Worm (Caenorhabditis elegans) whole organism, L3 larva: ENCODE results near the gene bath-7.

Source experiments
- R02D3.7 ChIP-seq: fragments of 150-350 bp; optimal IDR thresholded peaks from 2 replicates; lab custom pipeline; 2014; ENCODE audit warnings: missing biosample characterization, missing genetic modification characterization
- ama-1 ChIP-seq: fragments of 150-350 bp; optimal IDR thresholded peaks from 2 replicates; lab custom pipeline; 2018
- ceh-16 ChIP-seq: sonication (generic microtip); optimal IDR thresholded peaks from 2 replicates; lab custom pipeline; 2017; ENCODE audit warnings: missing biosample characterization, missing genetic modification characterization
- ceh-28 ChIP-seq: fragments of 150-350 bp; optimal IDR thresholded peaks from 2 replicates; lab custom pipeline; 2014; ENCODE audit warnings: missing biosample characterization, missing genetic modification reagents, missing genetic modification characterization
- ceh-9 ChIP-seq: sonication (generic microtip); optimal IDR thresholded peaks from 2 replicates; lab custom pipeline; 2018; ENCODE audit warnings: missing biosample characterization, missing genetic modification characterization
- daf-12 ChIP-seq: fragments of 150-350 bp; optimal IDR thresholded peaks from 2 replicates; lab custom pipeline; 2014; ENCODE audit warnings: missing biosample characterization, missing genetic modification reagents, missing genetic modification characterization
- egl-5 ChIP-seq: fragments of 150-350 bp; optimal IDR thresholded peaks from 2 replicates; lab custom pipeline; 2017; ENCODE audit warnings: missing biosample characterization, missing genetic modification reagents, missing genetic modification characterization, inconsistent platforms
- elt-1 ChIP-seq: fragments of 150-350 bp; optimal IDR thresholded peaks from 2 replicates; lab custom pipeline; 2014; ENCODE audit warnings: missing biosample characterization, missing genetic modification characterization
- elt-2 ChIP-seq: sonication (generic microtip); optimal IDR thresholded peaks from 2 replicates; lab custom pipeline; 2016; ENCODE audit warnings: missing genetic modification reagents, mild to moderate bottlenecking, missing genetic modification characterization, missing compliant biosample characterization
- elt-3 ChIP-seq, 3 experiments: fragments of 150-350 bp in 1 of 3; sonication (generic microtip) in 2 of 3; optimal IDR thresholded peaks; 2 replicates in 2 of 3; 4 replicates in 1 of 3; lab custom pipeline; 2014 to 2017; ENCODE audit warnings: missing biosample characterization in 3 of 3, missing genetic modification characterization in 3 of 3
- fkh-10 ChIP-seq: sonication (generic microtip); optimal IDR thresholded peaks from 2 replicates; lab custom pipeline; 2017; ENCODE audit warnings: missing biosample characterization, missing genetic modification reagents, missing genetic modification characterization
- fkh-2 ChIP-seq: fragments of 150-350 bp; optimal IDR thresholded peaks from 2 replicates; lab custom pipeline; 2014; ENCODE audit warnings: missing biosample characterization, missing genetic modification reagents, missing genetic modification characterization
- fos-1 ChIP-seq: fragments of 150-350 bp; optimal IDR thresholded peaks from 2 replicates; lab custom pipeline; 2014; ENCODE audit warnings: missing biosample characterization, missing genetic modification characterization
- hmg-11 ChIP-seq: sonication (generic microtip); optimal IDR thresholded peaks from 2 replicates; lab custom pipeline; 2016; ENCODE audit warnings: missing genetic modification characterization, missing compliant biosample characterization
- lin-15B ChIP-seq: fragments of 150-350 bp; optimal IDR thresholded peaks from 2 replicates; lab custom pipeline; 2014; ENCODE audit warnings: missing biosample characterization, missing genetic modification characterization
- mml-1 ChIP-seq: fragments of 150-350 bp; sonication (generic microtip); optimal IDR thresholded peaks from 3 replicates; lab custom pipeline; 2014; ENCODE audit warnings: missing biosample characterization, missing genetic modification characterization
- nfya-1 ChIP-seq: sonication (generic microtip); optimal IDR thresholded peaks from 2 replicates; lab custom pipeline; 2017; ENCODE audit warnings: missing genetic modification characterization, mild to moderate bottlenecking, missing compliant biosample characterization, antibody characterized with exemption, moderate library complexity; ENCODE audit not compliant: insufficient read depth
- nhr-11 ChIP-seq: fragments of 150-350 bp; optimal IDR thresholded peaks from 2 replicates; lab custom pipeline; 2014; ENCODE audit warnings: missing biosample characterization, missing genetic modification characterization
- nhr-12 ChIP-seq: fragments of 150-350 bp; optimal IDR thresholded peaks from 2 replicates; lab custom pipeline; 2014; ENCODE audit warnings: missing biosample characterization, missing genetic modification characterization
- nhr-23 ChIP-seq: fragments of 150-350 bp; optimal IDR thresholded peaks from 2 replicates; lab custom pipeline; 2014; ENCODE audit warnings: missing biosample characterization, missing genetic modification reagents, missing genetic modification characterization
- nhr-237 ChIP-seq: fragments of 150-350 bp; optimal IDR thresholded peaks from 2 replicates; lab custom pipeline; 2014; ENCODE audit warnings: missing biosample characterization, missing genetic modification characterization
- nhr-25 ChIP-seq: sonication (generic microtip); optimal IDR thresholded peaks from 2 replicates; lab custom pipeline; 2017; ENCODE audit warnings: missing biosample characterization, missing genetic modification characterization
- nhr-28 ChIP-seq: fragments of 150-350 bp; optimal IDR thresholded peaks from 2 replicates; lab custom pipeline; 2014; ENCODE audit warnings: missing biosample characterization, missing genetic modification characterization
- nhr-67 ChIP-seq: fragments of 150-350 bp; optimal IDR thresholded peaks from 2 replicates; lab custom pipeline; 2014; ENCODE audit warnings: missing biosample characterization, missing genetic modification characterization
- nhr-76 ChIP-seq: fragments of 150-350 bp; sonication (generic microtip); optimal IDR thresholded peaks from 5 replicates; lab custom pipeline; 2014; ENCODE audit warnings: missing biosample characterization, missing genetic modification characterization
- nhr-77 ChIP-seq: fragments of 150-350 bp; optimal IDR thresholded peaks from 2 replicates; lab custom pipeline; 2014; ENCODE audit warnings: missing biosample characterization, missing genetic modification characterization
- pha-4 ChIP-seq: fragments of 150-350 bp; optimal IDR thresholded peaks from 2 replicates; lab custom pipeline; 2014; ENCODE audit warnings: missing biosample characterization, missing genetic modification reagents, missing genetic modification characterization
- pqm-1 ChIP-seq: fragments of 150-350 bp; optimal IDR thresholded peaks from 2 replicates; lab custom pipeline; 2017; ENCODE audit warnings: missing biosample characterization, missing genetic modification characterization, inconsistent platforms
- sea-2 ChIP-seq: fragments of 150-350 bp; sonication (generic microtip); optimal IDR thresholded peaks from 4 replicates; lab custom pipeline; 2014; ENCODE audit warnings: missing biosample characterization, missing genetic modification reagents, missing genetic modification characterization
- snpc-4 ChIP-seq: fragments of 150-350 bp; optimal IDR thresholded peaks from 2 replicates; lab custom pipeline; 2014; ENCODE audit warnings: missing biosample characterization, missing genetic modification characterization
- tbx-2 ChIP-seq: sonication (generic microtip); optimal IDR thresholded peaks from 2 replicates; lab custom pipeline; 2016; ENCODE audit warnings: mild to moderate bottlenecking, missing genetic modification characterization, missing compliant biosample characterization
- unc-39 ChIP-seq: sonication (generic microtip); optimal IDR thresholded peaks from 4 replicates; lab custom pipeline; 2017; ENCODE audit warnings: missing biosample characterization, missing genetic modification characterization
- zag-1 ChIP-seq: fragments of 150-350 bp; optimal IDR thresholded peaks from 2 replicates; lab custom pipeline; 2014; ENCODE audit warnings: missing biosample characterization, missing genetic modification characterization
- ztf-11 ChIP-seq: fragments of 150-350 bp; optimal IDR thresholded peaks from 2 replicates; lab custom pipeline; 2014; ENCODE audit warnings: missing biosample characterization, missing genetic modification characterization
- ztf-4 ChIP-seq: fragments of 150-350 bp; optimal IDR thresholded peaks from 2 replicates; lab custom pipeline; 2014; ENCODE audit warnings: missing biosample characterization, missing genetic modification characterization

The bath-7 gene

DNA sequence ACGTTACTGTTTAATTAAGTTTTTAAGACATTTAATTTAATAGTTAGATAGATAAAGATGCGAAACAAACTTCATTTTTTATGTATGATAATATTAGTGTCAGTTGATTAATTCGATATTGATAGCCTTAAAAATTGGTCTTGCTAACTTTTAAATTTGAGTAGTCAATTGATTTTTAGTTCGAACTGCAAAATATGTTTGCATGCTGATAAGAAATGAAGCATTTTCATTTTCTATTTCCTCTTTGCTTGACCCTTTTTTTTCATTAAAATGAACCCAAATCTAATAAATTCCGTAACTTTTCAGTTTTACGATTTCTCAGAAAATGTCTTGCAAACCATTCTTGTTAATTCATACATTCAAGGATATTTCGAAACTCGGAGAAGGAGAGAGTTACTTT, 15.8 kb downstream of the bath-7 start, which contains the start of gene math-22:
Gene math-22 (plus strand): TSS at position 301 of the 400 bp plus-strand sequence.
- TF ChIP-seq pqm-1 (tag; lab: Kevin White, UChicago), result peak; percentile 16
- no peak for TF ChIP-seq ztf-11 (tag; lab: Kevin White, UChicago)
- TF ChIP-seq, all 47 proteins: peak for 1

DNA sequence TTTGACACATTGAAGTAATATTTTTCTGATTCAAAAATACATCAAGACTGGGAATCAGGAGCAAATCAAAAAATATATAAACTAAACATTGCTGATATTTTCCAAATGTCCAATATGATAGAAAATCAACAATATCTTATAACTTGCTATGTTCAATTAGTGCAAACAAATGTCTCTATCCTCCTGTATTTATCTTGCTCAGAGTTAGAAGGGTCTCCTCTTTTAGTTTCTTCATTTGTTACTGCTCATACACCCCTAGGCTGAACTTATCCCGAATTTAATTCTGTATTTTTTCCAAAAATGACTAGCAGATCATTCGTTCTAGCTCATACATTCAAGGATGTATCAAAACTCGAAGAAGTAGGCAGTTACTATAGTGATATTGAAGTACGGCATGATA, 18.9 kb downstream of the bath-7 start, which contains the start of gene math-23:
Gene math-23 (plus strand): TSS at position 301 of the 400 bp plus-strand sequence.
- TF ChIP-seq zag-1 (tag; lab: Kevin White, UChicago) (no peak), nhr-12 (tag; lab: Kevin White, UChicago) (no peak), nfya-1 (no peak), daf-12 (tag; lab: Kevin White, UChicago) (no peak), nhr-67 (tag; lab: Kevin White, UChicago) (no peak), unc-39 (tag; lab: Kevin White, UChicago) (no peak), nhr-28 (no peak), hmg-11 (tag; lab: Kevin White, UChicago) (no peak), fos-1 (tag; lab: Kevin White, UChicago) (no peak), snpc-4 (tag; lab: Kevin White, UChicago) (no peak), elt-3 (tag; optimal IDR thresholded peaks at IDR 0.05; lab: Kevin White, UChicago) (no peak), nhr-25 (tag; lab: Kevin White, UChicago) (no peak)
- TF ChIP-seq, all 47 proteins: peak for 0

DNA sequence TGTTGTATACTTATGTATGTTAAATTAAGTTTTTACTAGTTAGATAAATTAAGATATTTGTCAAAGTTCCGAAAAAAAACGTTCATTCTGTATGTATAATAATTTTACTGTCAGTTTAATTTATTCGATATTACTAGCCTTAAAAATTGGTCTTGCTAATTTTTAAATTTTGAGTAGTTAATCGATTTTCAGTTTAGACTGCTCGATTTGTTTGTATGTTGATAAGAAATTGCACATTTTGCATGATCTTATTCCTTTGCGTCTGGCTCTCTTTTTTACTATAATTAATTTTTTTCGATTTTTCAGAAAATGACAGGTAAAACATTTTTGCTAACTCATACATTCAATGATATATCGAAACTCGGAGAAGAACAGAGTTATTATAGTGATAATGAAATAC, 21.0 kb downstream of the bath-7 start, which contains the start of gene math-24:
Gene math-24 (plus strand): TSS at position 301 of the 400 bp plus-strand sequence.
- TF ChIP-seq fkh-10 (GFP tag; lab: Kevin White, UChicago) (no peak), ceh-28 (tag; lab: Kevin White, UChicago) (no peak), elt-1 (tag; lab: Kevin White, UChicago) (no peak), mml-1 (tag; lab: Kevin White, UChicago) (no peak), ceh-9 (tag; lab: Kevin White, UChicago) (no peak), ama-1 (lab: Kevin White, UChicago) (no peak), nhr-76 (tag; lab: Kevin White, UChicago) (no peak)

DNA sequence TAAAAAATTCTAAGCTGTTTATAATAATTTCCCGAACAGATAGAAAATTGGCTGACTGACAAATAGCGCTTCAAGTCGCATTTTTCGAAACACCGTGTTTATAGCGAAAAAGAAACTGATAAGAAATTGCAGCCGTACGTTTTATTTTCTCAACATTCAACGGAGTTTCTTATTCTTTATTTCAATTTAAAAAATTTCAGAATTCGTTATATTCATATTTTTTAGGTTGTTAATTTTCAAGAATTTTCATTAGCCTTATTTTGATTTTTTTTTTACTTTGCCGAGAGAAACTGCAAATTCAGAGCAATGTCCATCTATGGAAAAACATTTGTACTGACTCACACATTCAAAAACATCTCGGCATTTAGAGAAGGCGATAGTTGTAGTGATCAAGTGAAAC, 23.0 kb downstream of the bath-7 start, which contains the start of gene C46F9.6:
Gene C46F9.6 (plus strand): TSS at position 301 of the 400 bp plus-strand sequence.
- peak; percentile 19 for TF ChIP-seq elt-2 (tag; lab: Kevin White, UChicago)
- TF ChIP-seq fos-1 (tag; lab: Kevin White, UChicago), result no peak
- TF ChIP-seq, all 47 proteins: peak for 1

DNA sequence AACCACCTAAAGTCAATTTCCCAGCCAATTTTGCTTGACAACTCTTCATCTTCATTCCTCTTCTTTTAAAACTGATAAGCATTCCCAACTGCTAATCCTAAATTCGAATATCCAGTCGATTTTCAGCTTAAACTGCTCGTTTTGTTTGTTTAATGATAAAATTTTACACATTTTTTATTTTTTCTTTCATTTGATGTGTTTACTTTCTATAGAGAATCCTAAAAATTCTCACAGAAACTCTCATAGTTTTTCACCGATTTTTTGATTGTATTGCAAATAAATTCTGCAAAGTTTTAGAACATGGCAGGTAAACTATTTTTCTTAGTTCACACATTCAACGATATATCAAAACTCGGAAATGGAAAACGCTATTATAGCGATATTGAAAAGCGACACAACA, 25.2 kb downstream of the bath-7 start, which contains the start of gene math-25:
Gene math-25 (plus strand): TSS at position 301 of the 400 bp plus-strand sequence.
- TF ChIP-seq tbx-2 (tag; lab: Kevin White, UChicago) (no peak), ceh-16 (tag; lab: Kevin White, UChicago) (no peak), nhr-28 (no peak), elt-1 (tag; lab: Kevin White, UChicago) (no peak), sea-2 (no peak), lin-15B (tag; lab: Kevin White, UChicago) (no peak), hmg-11 (tag; lab: Kevin White, UChicago) (no peak), R02D3.7 (tag; lab: Kevin White, UChicago) (no peak), pha-4 (tag; lab: Kevin White, UChicago) (no peak), nhr-76 (tag; lab: Kevin White, UChicago) (no peak), mml-1 (tag; lab: Kevin White, UChicago) (no peak), nhr-237 (tag; lab: Kevin White, UChicago) (no peak), fkh-10 (GFP tag; lab: Kevin White, UChicago) (no peak)
- TF ChIP-seq, all 47 proteins: peak for 0

DNA sequence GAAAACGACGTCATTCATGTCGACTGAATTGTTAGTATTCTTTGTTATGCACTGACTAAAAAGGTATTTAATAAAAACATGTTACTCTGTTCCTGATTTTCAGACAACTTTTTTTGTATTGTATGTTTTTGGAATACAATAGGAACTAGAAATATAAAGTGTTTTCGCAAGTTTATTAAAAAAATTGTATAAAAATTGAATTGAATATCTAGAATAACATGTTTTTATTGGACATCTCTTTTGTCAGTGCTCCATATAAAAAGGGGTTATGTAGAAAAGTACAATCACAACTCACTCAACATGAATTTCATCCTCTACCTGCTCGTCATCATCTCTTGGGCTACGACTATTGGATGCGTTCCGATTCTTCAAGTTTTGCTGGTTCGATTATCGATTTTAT, 25.6 kb downstream of the bath-7 start, which contains the start of gene C46F9.5:
Gene C46F9.5 (plus strand): TSS at position 301 of the 400 bp plus-strand sequence.
- no peak for TF ChIP-seq pqm-1 (tag; lab: Kevin White, UChicago)
- TF ChIP-seq nhr-23, result no peak
- TF ChIP-seq pha-4 (tag; lab: Kevin White, UChicago), result no peak
- no peak for TF ChIP-seq nhr-76 (tag; lab: Kevin White, UChicago)
- no peak for TF ChIP-seq ceh-16 (tag; lab: Kevin White, UChicago)
- TF ChIP-seq nhr-77, result no peak
- TF ChIP-seq tbx-2 (tag; lab: Kevin White, UChicago), result no peak
- no peak for TF ChIP-seq nhr-11 (tag; lab: Kevin White, UChicago)
- no peak for TF ChIP-seq unc-39 (tag; lab: Kevin White, UChicago)
- no peak for TF ChIP-seq R02D3.7 (tag; lab: Kevin White, UChicago)
- no peak for TF ChIP-seq ama-1 (lab: Kevin White, UChicago)
- TF ChIP-seq fkh-2, result no peak
- no peak for TF ChIP-seq egl-5
- TF ChIP-seq zag-1 (tag; lab: Kevin White, UChicago), result no peak
- no peak for TF ChIP-seq ztf-4 (tag; lab: Kevin White, UChicago)
- TF ChIP-seq sea-2, result no peak
- TF ChIP-seq ceh-9 (tag; lab: Kevin White, UChicago), result no peak
- TF ChIP-seq, all 47 proteins: peak for 0
